Worm (Caenorhabditis elegans): ENCODE measurements around the gene srbc-6.

srbc-6 gene

DNA sequence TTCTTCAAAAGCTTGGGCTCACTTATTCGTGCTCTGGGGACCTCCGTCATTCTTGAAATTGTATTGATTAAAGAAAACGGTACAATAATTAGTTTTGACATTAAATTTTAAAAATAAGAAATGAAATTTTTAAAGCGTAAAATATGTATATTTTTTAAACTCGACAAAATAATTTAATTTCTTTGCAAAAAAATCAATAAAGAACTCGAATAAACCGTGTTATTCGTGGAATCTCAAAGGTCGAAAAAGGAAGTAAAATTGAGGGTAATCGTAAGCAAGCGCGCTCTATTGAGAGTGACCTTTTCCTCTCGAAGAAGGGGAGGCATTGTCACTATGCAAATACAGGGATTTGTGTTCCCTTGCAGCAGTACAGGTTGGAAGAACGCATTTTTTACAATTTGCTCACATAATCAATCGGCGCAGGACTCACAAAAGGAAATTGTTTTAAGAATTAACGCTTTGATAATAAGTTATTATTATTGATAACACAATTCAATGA is 25.1 kb downstream of the srbc-6 start, which contains the start of gene Y73C8B.2 (continued):
- peak; percentile 19 to 59 for TF ChIP-seq lin-35 (GFP tag; optimal IDR thresholded peaks at IDR 0.05)
- no peak for TF ChIP-seq unc-62 (GFP tag; optimal IDR thresholded peaks at IDR 0.05)
- no peak for TF ChIP-seq grh-1 (GFP tag; IDR thresholded peaks at IDR 0.05)
- TF ChIP-seq Y116A8C.19 (tag; optimal IDR thresholded peaks at IDR 0.05; ENCODE audit: borderline replicate concordance), result no peak
- no peak for TF ChIP-seq ceh-8 (GFP tag; optimal IDR thresholded peaks at IDR 0.05)
- no peak for TF ChIP-seq egl-27 (tag; optimal IDR thresholded peaks at IDR 0.05)
- TF ChIP-seq nhr-11 (tag; optimal IDR thresholded peaks at IDR 0.05), result no peak
- TF ChIP-seq snu-23 (GFP tag; optimal IDR thresholded peaks at IDR 0.05), result peak; percentile 28
- no peak for TF ChIP-seq rnt-1 (tag; optimal IDR thresholded peaks at IDR 0.05)
- no peak for TF ChIP-seq nhr-237 (tag; optimal IDR thresholded peaks at IDR 0.05)
- no peak for TF ChIP-seq sup-37 (GFP tag; optimal IDR thresholded peaks at IDR 0.05)
- TF ChIP-seq ces-1 (GFP tag; optimal IDR thresholded peaks at IDR 0.05), result no peak
- TF ChIP-seq hlh-4 (tag; optimal IDR thresholded peaks at IDR 0.05), result no peak
- no peak for TF ChIP-seq hpl-2 (GFP tag; optimal IDR thresholded peaks at IDR 0.05)
- TF ChIP-seq dsc-1 (tag; optimal IDR thresholded peaks at IDR 0.05), result no peak
- TF ChIP-seq nhr-76 (tag; optimal IDR thresholded peaks at IDR 0.05), result no peak
- no peak for TF ChIP-seq ets-5 (GFP tag; IDR thresholded peaks at IDR 0.05)
- no peak for TF ChIP-seq ama-1 (optimal IDR thresholded peaks at IDR 0.05)
- no peak for TF ChIP-seq C34B4.2 (tag; optimal IDR thresholded peaks at IDR 0.05)
- TF ChIP-seq nhr-20 (tag; optimal IDR thresholded peaks at IDR 0.05), result peak; percentile 31
- TF ChIP-seq pqm-1 (tag; optimal IDR thresholded peaks at IDR 0.05), result no peak
- TF ChIP-seq blmp-1 (tag; optimal IDR thresholded peaks at IDR 0.05), result peak; percentile 42
- no peak for TF ChIP-seq mdl-1 (tag; optimal IDR thresholded peaks at IDR 0.05)
- TF ChIP-seq sox-4 (tag; optimal IDR thresholded peaks at IDR 0.05), result no peak
- no peak for TF ChIP-seq sptf-1 (tag; optimal IDR thresholded peaks at IDR 0.05)
- no peak for TF ChIP-seq fkh-4 (tag; optimal IDR thresholded peaks at IDR 0.05; ENCODE audit: borderline replicate concordance)
- TF ChIP-seq fkh-8 (tag; optimal IDR thresholded peaks at IDR 0.05), result no peak
- no peak for TF ChIP-seq nhr-12 (tag; optimal IDR thresholded peaks at IDR 0.05)
- TF ChIP-seq aly-2 (tag; optimal IDR thresholded peaks at IDR 0.05), result no peak
- TF ChIP-seq ztf-4 (tag; optimal IDR thresholded peaks at IDR 0.05), result no peak
- no peak for TF ChIP-seq efl-3 (GFP tag; optimal IDR thresholded peaks at IDR 0.05)
- TF ChIP-seq lir-3 (tag; optimal IDR thresholded peaks at IDR 0.05; ENCODE audit: poor library complexity), result no peak

DNA sequence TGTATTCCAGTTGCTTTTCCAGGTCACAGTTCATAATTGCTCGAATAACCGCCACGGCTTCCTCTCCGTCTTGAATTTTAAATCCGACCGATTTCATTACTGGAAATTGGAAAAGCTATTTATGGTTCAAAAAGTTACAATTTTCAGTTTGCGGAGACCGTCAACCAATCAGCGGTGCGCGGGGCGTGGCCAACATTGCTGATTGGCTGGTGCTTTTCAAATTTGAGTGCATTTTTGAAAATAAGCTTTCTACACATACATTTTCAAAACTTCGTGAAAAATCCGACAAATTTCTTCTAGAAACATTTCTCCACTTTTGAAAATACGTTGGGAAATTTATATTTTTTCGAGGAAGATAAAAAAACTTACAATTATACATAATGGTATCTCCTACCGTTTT is 25.9 kb downstream of the srbc-6 start:
- TF ChIP-seq pqm-1 (tag; optimal IDR thresholded peaks at IDR 0.05) (no peak), unc-86 (tag; optimal IDR thresholded peaks at IDR 0.05) (no peak), fos-1 (tag; optimal IDR thresholded peaks at IDR 0.05) (no peak), nhr-90 (tag; optimal IDR thresholded peaks at IDR 0.05; ENCODE audit: poor library complexity) (no peak), nhr-20 (tag; optimal IDR thresholded peaks at IDR 0.05) (no peak), ceh-82 (tag; optimal IDR thresholded peaks at IDR 0.05) (no peak), unc-130 (tag; optimal IDR thresholded peaks at IDR 0.05) (no peak), elt-2 (tag; optimal IDR thresholded peaks at IDR 0.05) (no peak), pag-3 (tag; optimal IDR thresholded peaks at IDR 0.05; ENCODE audit: borderline replicate concordance, insufficient read depth) (no peak), lin-39 (tag; optimal IDR thresholded peaks at IDR 0.05) (no peak), C16A3.4 (tag; optimal IDR thresholded peaks at IDR 0.05) (no peak), nhr-19 (GFP tag; conservative IDR thresholded peaks at IDR 0.05) (no peak), mef-2 (tag; optimal IDR thresholded peaks at IDR 0.05) (no peak), sox-4 (tag; optimal IDR thresholded peaks at IDR 0.05) (no peak), dpl-1 (GFP tag; optimal IDR thresholded peaks at IDR 0.05) (no peak), hlh-4 (tag; optimal IDR thresholded peaks at IDR 0.05) (no peak), C34B4.2 (tag; optimal IDR thresholded peaks at IDR 0.05) (no peak)

Data from whole organism, L1 larva.